Worm (Caenorhabditis elegans): ENCODE results near the gene srw-117.

Gene srw-117

ce11 chrV:3017930-3018329, 34.7 kb upstream of the srw-117 start:
- TF ChIP-seq mes-2 (tag; optimal IDR thresholded peaks at IDR 0.05; ENCODE audit: poor library complexity, severe bottlenecking) (no peak), set-16 (GFP tag; IDR thresholded peaks at IDR 0.05) (peak; percentile 54), skn-1 (tag; optimal IDR thresholded peaks at IDR 0.05) (no peak), dmd-8 (GFP tag; IDR thresholded peaks at IDR 0.05) (0 out of 2 replicates have a peak, but pooled peaks have one; percentile 30), madf-9 (GFP tag; conservative IDR thresholded peaks at IDR 0.05) (no peak), Y75B8A.6 (GFP tag; IDR thresholded peaks at IDR 0.05) (no peak), ceh-44 (GFP tag; IDR thresholded peaks at IDR 0.05) (0 out of 2 replicates have a peak, but pooled peaks have one; percentile 11), lin-39 (tag; optimal IDR thresholded peaks at IDR 0.05) (no peak), pqm-1 (tag; optimal IDR thresholded peaks at IDR 0.05) (no peak)

ce11 chrV:3014185-3014584, 30.9 kb upstream of the srw-117 start, which contains the start of gene K12D9.1:
Gene K12D9.1, plus strand, starts transcription at chrV:3014485.
- TF ChIP-seq nhr-28 (tag; optimal IDR thresholded peaks at IDR 0.05) (peak; percentile 39), ztf-7 (tag; optimal IDR thresholded peaks at IDR 0.05) (no peak)

DNA sequence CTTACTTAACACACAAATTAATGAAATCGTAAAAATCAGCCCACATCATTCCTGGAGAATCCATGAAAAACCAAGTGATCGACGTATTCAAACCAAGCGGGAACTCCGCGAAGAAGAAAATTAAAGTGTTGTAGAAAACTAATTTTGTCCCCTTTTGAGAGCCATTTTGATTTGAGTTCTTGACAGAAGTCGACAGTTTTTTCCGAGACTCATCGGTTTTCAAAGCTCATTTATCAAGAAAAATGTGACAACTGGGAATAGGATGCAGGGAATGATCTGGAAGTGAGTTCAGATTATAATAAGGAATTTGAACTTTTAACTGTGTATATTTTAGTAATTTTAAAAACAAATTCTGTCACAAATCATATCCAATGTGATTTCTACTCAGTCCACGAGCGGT, 28.1 kb upstream of the srw-117 start, which contains the start of gene srw-135:
Gene srw-135 (minus strand): TSS at position 101 of the 400 bp plus-strand sequence.
- TF ChIP-seq attf-4 (tag; optimal IDR thresholded peaks at IDR 0.05), result no peak
- no peak for TF ChIP-seq lin-15B (tag; optimal IDR thresholded peaks at IDR 0.05)
- peak in 1 of 2 experiments; percentile 20 for TF ChIP-seq unc-62 (GFP tag; optimal IDR thresholded peaks at IDR 0.05 in 1 of 2)
- TF ChIP-seq unc-62 (tag; optimal IDR thresholded peaks at IDR 0.05), result no peak
- no peak for TF ChIP-seq T26A8.4 (GFP tag; IDR thresholded peaks at IDR 0.05)
- peak; percentile 44 for TF ChIP-seq aha-1 (tag)
- no peak for TF ChIP-seq aly-2 (tag; optimal IDR thresholded peaks at IDR 0.05)
- TF ChIP-seq nhr-42 (GFP tag; IDR thresholded peaks at IDR 0.05), result no peak
- no peak for TF ChIP-seq hlh-11 (tag; optimal IDR thresholded peaks at IDR 0.05)

ce11 chrV:3010468-3010867, 27.2 kb upstream of the srw-117 start, which contains the start of gene srw-136:
Gene srw-136, minus strand, starts transcription at chrV:3010568.
- TF ChIP-seq lsy-2 (tag; optimal IDR thresholded peaks at IDR 0.05) (no peak), unc-62 (GFP tag; optimal IDR thresholded peaks at IDR 0.05 in 1 of 2) (peak in 1 of 2 experiments; percentile 41), unc-62 (tag; optimal IDR thresholded peaks at IDR 0.05) (no peak)

- TF ChIP-seq aha-1 (tag) (peak; percentile 19), nhr-111 (GFP tag; optimal IDR thresholded peaks at IDR 0.05) (no peak)
Observed at ce11 chrV:3005964-3006363, 22.7 kb upstream of the srw-117 start, which contains the start of gene srw-112. Gene srw-112, minus strand, starts transcription at chrV:3006064.

DNA sequence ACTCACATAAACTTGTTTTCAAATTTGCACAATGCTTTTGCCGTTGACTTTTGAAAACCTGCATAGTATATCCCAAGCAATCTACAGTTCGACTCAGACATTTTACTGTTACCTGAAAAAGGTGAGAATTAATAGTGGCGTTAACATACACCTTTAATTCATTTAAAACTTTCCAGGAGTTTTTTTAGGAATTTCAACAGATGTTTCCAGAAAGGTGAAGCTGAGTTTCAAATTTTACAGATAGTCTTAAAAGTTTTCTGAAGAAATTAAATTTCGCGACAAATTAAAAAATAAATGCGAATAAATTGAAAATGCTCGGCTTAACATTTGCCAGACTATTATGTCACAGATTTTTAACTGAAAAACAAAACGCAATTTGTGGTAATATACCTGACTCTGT, 16.5 kb upstream of the srw-117 start, which contains the start of gene srw-119:
Gene srw-119 (minus strand): TSS at position 101 of the 400 bp plus-strand sequence.
- TF ChIP-seq rbr-2 (tag; optimal IDR thresholded peaks at IDR 0.05), result no peak
- TF ChIP-seq daf-12 (tag; optimal IDR thresholded peaks at IDR 0.05), result no peak
- TF ChIP-seq fos-1 (tag; optimal IDR thresholded peaks at IDR 0.05), result no peak
- TF ChIP-seq Y48G9A.11 (GFP tag; IDR thresholded peaks at IDR 0.05), result no peak
- TF ChIP-seq zip-2 (tag; optimal IDR thresholded peaks at IDR 0.05), result no peak
- no peak for TF ChIP-seq unc-130 (GFP tag; optimal IDR thresholded peaks at IDR 0.05)
- TF ChIP-seq mdt-29 (GFP tag; IDR thresholded peaks at IDR 0.05), result no peak
- TF ChIP-seq mes-2 (tag; optimal IDR thresholded peaks at IDR 0.05; ENCODE audit: poor library complexity, severe bottlenecking), result no peak
- no peak for TF ChIP-seq set-16 (GFP tag; IDR thresholded peaks at IDR 0.05)
- no peak for TF ChIP-seq dmd-9 (GFP tag; IDR thresholded peaks at IDR 0.05)
- no peak for TF ChIP-seq zfp-2 (tag; optimal IDR thresholded peaks at IDR 0.05)
- no peak for TF ChIP-seq saeg-2 (GFP tag; IDR thresholded peaks at IDR 0.05)
- no peak for TF ChIP-seq nhr-111 (GFP tag; optimal IDR thresholded peaks at IDR 0.05)

Data from whole organism, L4 larva.